Worm (Caenorhabditis elegans) whole organism, early embryonic: ENCODE results near the gene T14B4.9.
"Not testable (repeated sequence)": the region's sequence is repeated elsewhere in the genome, so short reads cannot be mapped to it uniquely, and the experiment has no call there.

ENCODE experiments used
- B0310.2 ChIP-seq: sonication (generic microtip); optimal IDR thresholded peaks from 2 replicates; lab custom pipeline; 2016; ENCODE audit warnings: mild to moderate bottlenecking, missing genetic modification characterization, missing compliant biosample characterization
- F13C5.2 ChIP-seq: sonication (generic microtip); optimal IDR thresholded peaks from 2 replicates; lab custom pipeline; 2017; ENCODE audit warnings: mild to moderate bottlenecking, missing genetic modification characterization, inconsistent platforms, missing compliant biosample characterization
- aly-1 ChIP-seq: sonication (generic microtip); optimal IDR thresholded peaks from 2 replicates; lab custom pipeline; 2016; ENCODE audit warnings: missing genetic modification characterization, missing compliant biosample characterization
- ama-1 ChIP-seq: fragments of 150-350 bp; optimal IDR thresholded peaks from 2 replicates; lab custom pipeline; 2014
- ceh-13 ChIP-seq: fragments of 200-800 bp; sonication (Bioruptor generic); optimal IDR thresholded peaks from 2 replicates; lab custom pipeline; 2018; ENCODE audit warnings: mild to moderate bottlenecking, missing genetic modification characterization, missing compliant biosample characterization
- ceh-36 ChIP-seq: sonication (generic microtip); optimal IDR thresholded peaks from 2 replicates; lab custom pipeline; 2016; ENCODE audit warnings: missing genetic modification characterization, inconsistent platforms, missing compliant biosample characterization
- ets-7 ChIP-seq: sonication (generic microtip); optimal IDR thresholded peaks from 2 replicates; lab custom pipeline; 2016; ENCODE audit warnings: missing genotype, missing genetic modification characterization, missing compliant biosample characterization
- flt-1 ChIP-seq: fragments of 200-800 bp; sonication (Bioruptor generic); IDR thresholded peaks from 2 replicates; pipeline ENCODE4 v1.3.6; 2022; ENCODE audit warnings: missing genetic modification characterization, missing compliant biosample characterization
- hmbx-1 ChIP-seq: sonication (generic microtip); optimal IDR thresholded peaks from 2 replicates; lab custom pipeline; 2016; ENCODE audit warnings: mild to moderate bottlenecking, missing genetic modification characterization, missing compliant biosample characterization
- hmg-4 ChIP-seq: fragments of 200-800 bp; sonication (Bioruptor generic); optimal IDR thresholded peaks from 2 replicates; lab custom pipeline; 2018; ENCODE audit warnings: mild to moderate bottlenecking, missing genetic modification characterization, missing compliant biosample characterization
- hnd-1 ChIP-seq: sonication (generic microtip); optimal IDR thresholded peaks from 2 replicates; lab custom pipeline; 2016; ENCODE audit warnings: missing genetic modification characterization, missing compliant biosample characterization
- pes-1 ChIP-seq: fragments of 200-800 bp; sonication (Bioruptor generic); IDR thresholded peaks from 2 replicates; pipeline ENCODE4 v1.3.6; 2022; ENCODE audit warnings: missing genetic modification reagents, missing genetic modification characterization, missing compliant biosample characterization
- scrt-1 ChIP-seq: fragments of 200-800 bp; sonication (Bioruptor generic); IDR thresholded peaks from 2 replicates; pipeline ENCODE4 v1.3.6; 2022; ENCODE audit warnings: missing genetic modification characterization, missing compliant biosample characterization
- sea-1 ChIP-seq: fragments of 200-800 bp; sonication (Bioruptor generic); conservative IDR thresholded peaks from 2 replicates; pipeline ENCODE4 v1.3.6; 2022; ENCODE audit warnings: missing genetic modification characterization, missing compliant biosample characterization
- tbx-11 ChIP-seq: fragments of 200-800 bp; sonication (Bioruptor generic); IDR thresholded peaks from 2 replicates; pipeline ENCODE4 v1.3.6; 2022; ENCODE audit warnings: missing genetic modification characterization, missing compliant biosample characterization
- tbx-37 ChIP-seq: fragments of 200-800 bp; sonication (Bioruptor generic); conservative IDR thresholded peaks from 2 replicates; pipeline ENCODE4 v1.3.6; 2022; ENCODE audit warnings: missing genetic modification reagents, missing genetic modification characterization, missing compliant biosample characterization
- tra-4 ChIP-seq: sonication (generic microtip); optimal IDR thresholded peaks from 2 replicates; lab custom pipeline; 2017; ENCODE audit warnings: missing genetic modification characterization, missing compliant biosample characterization

T14B4.9 gene

ce11 chrII:6733718-6734117 is at the start of gene T14B4.9:
TSS of gene T14B4.9 (minus strand) at chrII:6733818.
- TF ChIP-seq ceh-36 (tag; lab: Kevin White, UChicago) (no peak), ama-1 (no peak), F13C5.2 (tag; lab: Kevin White, UChicago) (no peak), ceh-13 (no peak), scrt-1 (no peak), tra-4 (tag; lab: Kevin White, UChicago) (no peak), hmbx-1 (tag; lab: Kevin White, UChicago) (no peak)

ce11 chrII:6782738-6783163 is 49.1 kb upstream of the T14B4.9 start:
- TF ChIP-seq pes-1 (GFP tag; lab: Robert Waterston, UW) (no peak), hmbx-1 (tag; lab: Kevin White, UChicago) (no peak), hmg-4 (GFP tag; lab: Kevin White, UChicago) (peak; percentile 50), flt-1 (GFP tag; lab: Robert Waterston, UW) (no peak), ceh-13 (no peak)

ce11 chrII:6781983-6782382 is 48.4 kb upstream of the T14B4.9 start:
- no peak for TF ChIP-seq hmbx-1 (tag; lab: Kevin White, UChicago)
- no peak for TF ChIP-seq ets-7 (tag; lab: Kevin White, UChicago)
- no peak for TF ChIP-seq flt-1 (GFP tag; lab: Robert Waterston, UW)
- no peak for TF ChIP-seq ceh-13
- TF ChIP-seq hmg-4 (GFP tag; lab: Kevin White, UChicago) = no peak
- TF ChIP-seq tbx-11 (GFP tag; lab: Robert Waterston, UW) = no peak

- no peak for TF ChIP-seq ama-1
- no peak for TF ChIP-seq hnd-1 (tag; lab: Kevin White, UChicago)
- TF ChIP-seq flt-1 (GFP tag; lab: Robert Waterston, UW) = no peak
- no peak for TF ChIP-seq aly-1 (tag; lab: Kevin White, UChicago)
- no peak for TF ChIP-seq scrt-1
- TF ChIP-seq B0310.2 (tag; lab: Kevin White, UChicago) = no peak
- TF ChIP-seq hmg-4 (GFP tag; lab: Kevin White, UChicago) = no peak
- no peak for TF ChIP-seq tbx-11 (GFP tag; lab: Robert Waterston, UW)
- TF ChIP-seq tbx-37 = no peak
These were observed 47.6 kb upstream of the T14B4.9 start for ce11 chrII:6781231-6781630.

- TF ChIP-seq scrt-1 (no peak), ets-7 (tag; lab: Kevin White, UChicago) (no peak), ceh-13 (no peak), tbx-37 (no peak), tra-4 (tag; lab: Kevin White, UChicago) (no peak), hnd-1 (tag; lab: Kevin White, UChicago) (no peak), flt-1 (GFP tag; lab: Robert Waterston, UW) (no peak), B0310.2 (tag; lab: Kevin White, UChicago) (no peak), aly-1 (tag; lab: Kevin White, UChicago) (no peak), hmbx-1 (tag; lab: Kevin White, UChicago) (no peak), F13C5.2 (tag; lab: Kevin White, UChicago) (no peak), ceh-36 (tag; lab: Kevin White, UChicago) (no peak), ama-1 (no peak), hmg-4 (GFP tag; lab: Kevin White, UChicago) (no peak), sea-1 (GFP tag; lab: Robert Waterston, UW) (no peak), tbx-11 (GFP tag; lab: Robert Waterston, UW) (no peak), pes-1 (GFP tag; lab: Robert Waterston, UW) (no peak)
These were observed 45.5 kb upstream of the T14B4.9 start, which contains the start of gene T13C2.7 for ce11 chrII:6779104-6779503. TSS of gene T13C2.7 (plus strand) at chrII:6779404.

ce11 chrII:6776418-6777034 is 42.9 kb upstream of the T14B4.9 start, which contains the start of gene ssup-72:
TSS of gene ssup-72 (plus strand) at chrII:6776598.
- TF ChIP-seq tbx-11 (GFP tag; lab: Robert Waterston, UW) (no peak), hnd-1 (tag; lab: Kevin White, UChicago) (no peak), ceh-13 (no peak), hmbx-1 (tag; lab: Kevin White, UChicago) (no peak), scrt-1 (no peak), flt-1 (GFP tag; lab: Robert Waterston, UW) (no peak), tra-4 (tag; lab: Kevin White, UChicago) (no peak), ceh-36 (tag; lab: Kevin White, UChicago) (no peak), ets-7 (tag; lab: Kevin White, UChicago) (no peak), hmg-4 (GFP tag; lab: Kevin White, UChicago) (peak; percentile 35), B0310.2 (tag; lab: Kevin White, UChicago) (no peak), ama-1 (no peak), F13C5.2 (tag; lab: Kevin White, UChicago) (no peak), tbx-37 (peak; percentile 75)

ce11 chrII:6775076-6775475 is 41.5 kb upstream of the T14B4.9 start, which contains the start of gene agr-1:
TSS of gene agr-1 (minus strand) at chrII:6775176.
- TF ChIP-seq hmbx-1 (tag; lab: Kevin White, UChicago); ets-7 (tag; lab: Kevin White, UChicago); tbx-11 (GFP tag; lab: Robert Waterston, UW): not testable (repeated sequence)

- TF ChIP-seq tbx-11 (GFP tag; lab: Robert Waterston, UW) (no peak), B0310.2 (tag; lab: Kevin White, UChicago) (no peak), flt-1 (GFP tag; lab: Robert Waterston, UW) (no peak), tbx-37 (no peak), ama-1 (no peak), tra-4 (tag; lab: Kevin White, UChicago) (no peak), aly-1 (tag; lab: Kevin White, UChicago) (no peak)
These were observed 38.9 kb upstream of the T14B4.9 start for ce11 chrII:6772482-6772881.
